Worm (Caenorhabditis elegans): Measurements from ENCODE around the gene ubc-1.

- TF ChIP-seq ref-1 (GFP tag; conservative IDR thresholded peaks at IDR 0.05), result no peak
- no peak for TF ChIP-seq med-1 (GFP tag; optimal IDR thresholded peaks at IDR 0.05; ENCODE audit: insufficient read depth)
- no peak for TF ChIP-seq ztf-23 (GFP tag; IDR thresholded peaks at IDR 0.05)
- TF ChIP-seq tab-1 (GFP tag; IDR thresholded peaks at IDR 0.05), result no peak
- TF ChIP-seq klf-2 (GFP tag; conservative IDR thresholded peaks at IDR 0.05), result no peak
These were observed 5.9 kb upstream of the ubc-1 start for ce11 chrIV:4096940-4097339.
